Fruit fly (Drosophila melanogaster) whole organism, embryonic: ENCODE data around the gene CG1998.

ENCODE experiments used
- Adf1 ChIP-seq: fragments of 200-800 bp; sonication (Bioruptor generic); IDR thresholded peaks from 2 replicates; pipeline ENCODE4 v1.3.6; 2022; ENCODE audit warnings: missing biosample characterization, missing genetic modification characterization
- B-H2 ChIP-seq: fragments of 200-800 bp; sonication (Bioruptor generic); optimal IDR thresholded peaks from 2 replicates; lab custom pipeline; 2018; ENCODE audit warnings: missing biosample characterization, mild to moderate bottlenecking, missing genetic modification characterization
- CG1024 ChIP-seq: fragments of 200-800 bp; sonication (Bioruptor generic); IDR thresholded peaks from 2 replicates; pipeline ENCODE4 v1.3.6; 2022; ENCODE audit warnings: missing biosample characterization, missing genetic modification characterization
- CG10274 ChIP-seq: fragments of 200-800 bp; sonication (Bioruptor generic); optimal IDR thresholded peaks from 3 replicates; lab custom pipeline; 2017; ENCODE audit warnings: missing biosample characterization, mild to moderate bottlenecking, missing genetic modification characterization
- CG11247 ChIP-seq: fragments of 200-800 bp; sonication (Bioruptor generic); IDR thresholded peaks from 2 replicates; pipeline ENCODE4 v1.3.6; 2022; ENCODE audit warnings: missing biosample characterization, missing genetic modification characterization
- CG11398 ChIP-seq: fragments of 200-800 bp; sonication (Bioruptor generic); optimal IDR thresholded peaks from 2 replicates; lab custom pipeline; 2016; ENCODE audit warnings: missing biosample characterization, missing genetic modification characterization
- CG12155 ChIP-seq: fragments of 200-800 bp; sonication (Bioruptor generic); optimal IDR thresholded peaks from 3 replicates; lab custom pipeline; 2016; ENCODE audit warnings: missing biosample characterization, missing genetic modification characterization
- CG12744 ChIP-seq: fragments of 200-800 bp; sonication (Bioruptor generic); optimal IDR thresholded peaks from 2 replicates; lab custom pipeline; 2016; ENCODE audit warnings: missing biosample characterization, missing genetic modification characterization
- CG16813 ChIP-seq: fragments of 200-800 bp; sonication (Bioruptor generic); IDR thresholded peaks from 3 replicates; pipeline ENCODE4 v1.3.6; 2022; ENCODE audit warnings: missing biosample characterization, missing genetic modification characterization; ENCODE audit not compliant: partially characterized antibody
- CG16863 ChIP-seq: fragments of 200-800 bp; sonication (Bioruptor generic); optimal IDR thresholded peaks from 3 replicates; lab custom pipeline; 2016; ENCODE audit warnings: missing biosample characterization, missing genetic modification characterization
- CG17385 ChIP-seq: fragments of 200-800 bp; sonication (Bioruptor generic); optimal IDR thresholded peaks from 3 replicates; lab custom pipeline; 2018; ENCODE audit warnings: missing biosample characterization, mild to moderate bottlenecking, missing genetic modification characterization
- CG18011 ChIP-seq: fragments of 200-800 bp; sonication (Bioruptor generic); optimal IDR thresholded peaks from 2 replicates; lab custom pipeline; 2017; ENCODE audit warnings: missing biosample characterization, missing genetic modification characterization, mild to moderate bottlenecking, moderate library complexity, missing genotype
- CG3163 ChIP-seq: fragments of 200-800 bp; sonication (Bioruptor generic); optimal IDR thresholded peaks from 3 replicates; lab custom pipeline; 2016; ENCODE audit warnings: missing biosample characterization, missing genetic modification characterization
- CG4854 ChIP-seq: fragments of 200-800 bp; sonication (Bioruptor generic); optimal IDR thresholded peaks from 2 replicates; lab custom pipeline; 2016; ENCODE audit warnings: missing biosample characterization, missing genetic modification characterization, inconsistent platforms
- CG7357 ChIP-seq: fragments of 200-800 bp; sonication (Bioruptor generic); IDR thresholded peaks from 3 replicates; pipeline ENCODE4 v1.3.6; 2022; ENCODE audit warnings: missing biosample characterization, missing genetic modification characterization
- CG7839 ChIP-seq: fragments of 200-800 bp; sonication (Bioruptor generic); optimal IDR thresholded peaks from 3 replicates; lab custom pipeline; 2018; ENCODE audit warnings: missing biosample characterization, mild to moderate bottlenecking, missing genetic modification characterization, moderate library complexity
- CHES-1-like ChIP-seq: fragments of 200-800 bp; sonication (Bioruptor generic); optimal IDR thresholded peaks from 2 replicates; lab custom pipeline; 2016; ENCODE audit warnings: missing biosample characterization, missing genetic modification characterization
- Chrac-16 ChIP-seq: fragments of 200-800 bp; sonication (Bioruptor generic); optimal IDR thresholded peaks from 3 replicates; lab custom pipeline; 2016; ENCODE audit warnings: missing biosample characterization, missing genetic modification characterization
- CrebB ChIP-seq: fragments of 200-800 bp; sonication (Bioruptor generic); optimal IDR thresholded peaks from 3 replicates; lab custom pipeline; 2018; ENCODE audit warnings: missing biosample characterization, mild to moderate bottlenecking, missing genetic modification characterization
- Fer1 ChIP-seq: fragments of 200-800 bp; sonication (Bioruptor generic); optimal IDR thresholded peaks from 2 replicates; lab custom pipeline; 2017; ENCODE audit warnings: missing biosample characterization, mild to moderate bottlenecking, missing genetic modification characterization
- H2.0 ChIP-seq: fragments of 200-800 bp; sonication (Bioruptor generic); IDR thresholded peaks from 2 replicates; pipeline ENCODE4 v1.3.6; 2022; ENCODE audit warnings: missing biosample characterization, missing genetic modification characterization
- HLHmδ ChIP-seq: fragments of 200-800 bp; sonication (Bioruptor generic); optimal IDR thresholded peaks from 2 replicates; lab custom pipeline; 2018; ENCODE audit warnings: missing biosample characterization, mild to moderate bottlenecking, missing genetic modification characterization, moderate library complexity
- Hand ChIP-seq: fragments of 200-800 bp; sonication (Bioruptor generic); optimal IDR thresholded peaks from 2 replicates; lab custom pipeline; 2017; ENCODE audit warnings: mild to moderate bottlenecking, missing biosample characterization, missing genetic modification reagents, missing genetic modification characterization
- Hr3 ChIP-seq: fragments of 200-800 bp; sonication (Bioruptor generic); optimal IDR thresholded peaks from 3 replicates; lab custom pipeline; 2016; ENCODE audit warnings: missing biosample characterization, missing genetic modification characterization
- NC2α ChIP-seq: fragments of 200-800 bp; sonication (Bioruptor generic); optimal IDR thresholded peaks from 2 replicates; lab custom pipeline; 2016; ENCODE audit warnings: missing biosample characterization, missing genetic modification characterization
- Opbp ChIP-seq: fragments of 200-800 bp; sonication (Bioruptor generic); IDR thresholded peaks from 3 replicates; pipeline ENCODE4 v1.3.6; 2022; ENCODE audit warnings: missing biosample characterization, missing genetic modification characterization; ENCODE audit not compliant: partially characterized antibody
- Pdp1 ChIP-seq, 2 experiments: fragments of 200-800 bp; sonication (Bioruptor generic); optimal IDR thresholded peaks; 3 replicates each; lab custom pipeline; 2016; ENCODE audit warnings: missing biosample characterization in 2 of 2, missing genetic modification characterization in 2 of 2, mild to moderate bottlenecking in 1 of 2, moderate library complexity in 1 of 2
- Ravus ChIP-seq: fragments of 200-800 bp; sonication (Bioruptor generic); IDR thresholded peaks from 2 replicates; pipeline ENCODE4 v1.3.6; 2022; ENCODE audit warnings: missing biosample characterization, missing genetic modification characterization
- Scr ChIP-seq: fragments of 200-800 bp; sonication (Bioruptor generic); IDR thresholded peaks from 2 replicates; pipeline ENCODE4 v1.3.6; 2022; ENCODE audit warnings: missing biosample characterization, missing genetic modification characterization; ENCODE audit not compliant: partially characterized antibody
- Sox100B ChIP-seq: fragments of 200-800 bp; sonication (Bioruptor generic); optimal IDR thresholded peaks from 3 replicates; lab custom pipeline; 2018; ENCODE audit warnings: missing biosample characterization, mild to moderate bottlenecking, missing genetic modification characterization
- Stat92E ChIP-seq, 3 experiments: fragments of >200 bp in 2 of 3; fragments of 200-800 bp in 1 of 3; sonication (Bioruptor generic) in 1 of 3; optimal IDR thresholded peaks; 2 replicates each; lab custom pipeline; 2017 to 2019; ENCODE audit warnings: missing biosample characterization in 3 of 3, missing genetic modification characterization in 3 of 3, mild to moderate bottlenecking in 1 of 3, moderate library complexity in 1 of 3
- YL-1 ChIP-seq: fragments of 200-800 bp; sonication (Bioruptor generic); optimal IDR thresholded peaks from 3 replicates; lab custom pipeline; 2017; ENCODE audit warnings: missing biosample characterization, mild to moderate bottlenecking, missing genetic modification characterization
- al ChIP-seq: fragments of 200-800 bp; sonication (Bioruptor generic); IDR thresholded peaks from 2 replicates; pipeline ENCODE4 v1.3.6; 2022; ENCODE audit warnings: missing biosample characterization, missing genetic modification characterization
- ap ChIP-seq: fragments of 200-800 bp; sonication (Bioruptor generic); IDR thresholded peaks from 2 replicates; pipeline ENCODE4 v1.3.6; 2022; ENCODE audit warnings: missing biosample characterization, missing genetic modification characterization
- cad ChIP-seq: fragments of >200 bp; optimal IDR thresholded peaks from 2 replicates; lab custom pipeline; 2017; ENCODE audit warnings: missing biosample characterization, missing genetic modification characterization
- chif ChIP-seq, 2 experiments: fragments of 200-800 bp; sonication (Bioruptor generic); optimal IDR thresholded peaks; 3 replicates each; lab custom pipeline; 2016; ENCODE audit warnings: missing biosample characterization in 2 of 2, missing genetic modification characterization in 2 of 2
- crp ChIP-seq, 2 experiments: fragments of 200-800 bp; sonication (Bioruptor generic); optimal IDR thresholded peaks; 2 replicates in 1 of 2; 3 replicates in 1 of 2; lab custom pipeline; 2017; ENCODE audit warnings: missing biosample characterization in 2 of 2, missing genetic modification characterization in 2 of 2, mild to moderate bottlenecking in 1 of 2, moderate library complexity in 1 of 2
- da ChIP-seq: fragments of 200-800 bp; sonication (Bioruptor generic); optimal IDR thresholded peaks from 2 replicates; lab custom pipeline; 2016; ENCODE audit warnings: missing biosample characterization, missing genetic modification characterization
- ham ChIP-seq: fragments of 200-800 bp; sonication (Bioruptor generic); IDR thresholded peaks from 2 replicates; pipeline ENCODE4 v1.3.6; 2022; ENCODE audit warnings: missing biosample characterization, missing genetic modification characterization
- pan ChIP-seq, 4 experiments: fragments of >200 bp in 3 of 4; fragments of 200-800 bp in 1 of 4; sonication (Bioruptor generic) in 1 of 4; optimal IDR thresholded peaks in 3 of 4; IDR thresholded peaks in 1 of 4; 2 replicates each; pipeline versions ENCODE4 v1.3.6 to Lab custom; 2017 to 2022; ENCODE audit warnings: missing biosample characterization in 2 of 4, missing genetic modification characterization in 2 of 4, mixed read lengths in 1 of 4
- pho ChIP-seq: fragments of 200-800 bp; sonication (Bioruptor generic); optimal IDR thresholded peaks from 2 replicates; lab custom pipeline; 2016; ENCODE audit warnings: missing biosample characterization, missing genetic modification characterization
- sens-2 ChIP-seq: fragments of 200-800 bp; sonication (Bioruptor generic); IDR thresholded peaks from 2 replicates; pipeline ENCODE4 v1.3.6; 2022; ENCODE audit warnings: missing biosample characterization, missing genetic modification characterization
- seq ChIP-seq: fragments of 200-800 bp; sonication (Bioruptor generic); IDR thresholded peaks from 2 replicates; pipeline ENCODE4 v1.3.6; 2022; ENCODE audit warnings: missing biosample characterization, missing genetic modification characterization
- sr ChIP-seq: fragments of 200-800 bp; sonication (Bioruptor generic); IDR thresholded peaks from 3 replicates; pipeline ENCODE4 v1.3.6; 2022; ENCODE audit warnings: missing biosample characterization, missing genetic modification characterization
- tgo ChIP-seq: fragments of 200-800 bp; sonication (Bioruptor generic); IDR thresholded peaks from 3 replicates; pipeline ENCODE4 v1.3.6; 2022; ENCODE audit warnings: missing biosample characterization, missing genetic modification characterization
- vfl ChIP-seq: fragments of 200-800 bp; sonication (Bioruptor generic); optimal IDR thresholded peaks from 2 replicates; lab custom pipeline; 2016; ENCODE audit warnings: missing biosample characterization, missing genetic modification characterization
- wor ChIP-seq: fragments of 200-800 bp; sonication (Bioruptor generic); IDR thresholded peaks from 2 replicates; pipeline ENCODE4 v1.3.6; 2022; ENCODE audit warnings: missing biosample characterization, missing genetic modification characterization
- zen ChIP-seq: fragments of 200-800 bp; sonication (Bioruptor generic); optimal IDR thresholded peaks from 3 replicates; lab custom pipeline; 2018; ENCODE audit warnings: missing biosample characterization, mild to moderate bottlenecking, missing genetic modification characterization, moderate library complexity

The CG1998 gene

DNA sequence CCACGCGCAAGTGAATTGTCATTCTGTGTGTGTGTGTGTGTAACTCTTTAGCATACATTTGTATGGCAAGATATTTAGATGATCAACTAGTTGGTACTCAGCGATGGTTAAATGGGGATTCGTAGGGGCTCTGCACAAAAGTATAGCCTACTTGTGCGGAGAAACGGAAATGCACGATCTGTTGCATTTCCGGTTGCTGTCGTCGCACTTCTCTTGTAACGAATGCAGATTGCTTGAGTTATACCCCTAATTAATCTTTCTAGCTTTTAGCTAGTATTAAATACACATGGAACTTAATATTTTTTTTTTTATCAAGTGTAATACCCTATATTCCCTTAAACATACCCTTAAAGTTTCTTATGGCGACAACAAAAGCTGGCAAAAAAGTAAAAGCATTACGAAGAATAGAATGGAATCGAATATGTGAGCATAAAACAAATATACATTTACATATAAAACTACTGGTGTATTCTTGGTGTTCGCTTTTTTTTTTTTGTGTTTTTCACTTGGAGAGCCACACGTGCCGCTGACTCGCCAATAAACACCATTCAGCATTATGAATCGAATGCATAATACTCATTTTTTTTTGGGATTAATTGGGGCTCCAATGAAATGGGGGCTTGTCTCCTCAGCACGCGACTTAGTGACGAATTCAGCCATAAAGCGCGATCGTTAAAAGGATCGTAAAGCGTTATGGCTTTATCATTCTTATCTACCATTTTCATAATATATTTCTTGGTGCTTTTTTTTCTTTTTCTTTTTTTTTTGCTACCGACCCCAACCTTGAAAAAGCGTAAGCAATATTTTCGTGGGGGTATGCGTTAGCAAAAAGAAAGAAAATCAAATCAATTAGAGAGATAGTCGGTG is 21.5 kb downstream of the CG1998 start (continued):
- TF ChIP-seq Hand (peak; percentile 13), sens-2 (GFP tag; lab: Robert Waterston, UW) (no peak), pho (GFP tag; lab: Kevin White, UChicago) (peak; percentile 77), CG12155 (peak; percentile 66), CG16863 (GFP tag; lab: Kevin White, UChicago) (no peak), NC2α (GFP tag; lab: Kevin White, UChicago) (no peak), Scr (GFP tag; lab: Robert Waterston, UW) (no peak), CrebB (tag; lab: Kevin White, UChicago) (no peak), YL-1 (no peak), CHES-1-like (GFP tag; lab: Kevin White, UChicago) (peak; percentile 61), Adf1 (no peak), CG11247 (GFP tag; lab: Robert Waterston, UW) (0 out of 2 replicates have a peak, but pooled peaks have one; percentile 20), CG3163 (GFP tag; lab: Kevin White, UChicago) (peak; percentile 39), CG18011 (GFP tag; lab: Kevin White, UChicago) (no peak), chif (GFP tag; optimal IDR thresholded peaks at IDR 0.05; lab: Kevin White, UChicago) (no peak), CG16813 (GFP tag; lab: Robert Waterston, UW) (no peak), zen (no peak), Chrac-16 (GFP tag; lab: Kevin White, UChicago) (peak; percentile 36), Ravus (GFP tag; lab: Robert Waterston, UW) (peak; percentile 19), ham (0 out of 2 replicates have a peak, but pooled peaks have one; percentile 42), crp (GFP tag; optimal IDR thresholded peaks at IDR 0.05; lab: Kevin White, UChicago) (no peak), HLHmδ (GFP tag; lab: Kevin White, UChicago) (no peak), vfl (GFP tag; lab: Kevin White, UChicago) (peak; percentile 51), CG12744 (GFP tag; lab: Kevin White, UChicago) (peak; percentile 40), tgo (GFP tag; lab: Robert Waterston, UW) (peak; percentile 15; the same call in 1 of the 3 replicates), H2.0 (GFP tag; lab: Robert Waterston, UW) (no peak), Stat92E (GFP tag; optimal IDR thresholded peaks at IDR 0.05; lab: Kevin White, UChicago) (no peak), pan (optimal IDR thresholded peaks at IDR 0.05; lab: Kevin White, UChicago) (no peak), pan (GFP tag; optimal IDR thresholded peaks at IDR 0.05 in 1 of 2, IDR thresholded peaks at IDR 0.05 in 1 of 2) (peak in 1 of 2 experiments; percentile 38), da (GFP tag; lab: Kevin White, UChicago) (no peak), CG7357 (no peak), Opbp (GFP tag; lab: Robert Waterston, UW) (no peak), seq (no peak), Sox100B (GFP tag; lab: Kevin White, UChicago) (no peak), CG11398 (GFP tag; lab: Kevin White, UChicago) (no peak), CG7839 (tag; lab: Kevin White, UChicago) (peak; percentile 61), CG4854 (GFP tag; lab: Kevin White, UChicago) (no peak), CG17385 (GFP tag; lab: Kevin White, UChicago) (peak; percentile 26), sr (no peak), wor (GFP tag; lab: Robert Waterston, UW) (no peak), Pdp1 (GFP tag; optimal IDR thresholded peaks at IDR 0.05; lab: Kevin White, UChicago) (peak in 1 of 2 experiments; percentile 55), Hr3 (GFP tag; lab: Kevin White, UChicago) (peak; percentile 12), CG1024 (GFP tag; lab: Robert Waterston, UW) (no peak), cad (GFP tag; lab: Kevin White, UChicago) (no peak), al (GFP tag; lab: Robert Waterston, UW) (peak; percentile 73), B-H2 (GFP tag; lab: Kevin White, UChicago) (no peak), CG10274 (peak; percentile 54), ap (no peak), Fer1 (GFP tag; lab: Kevin White, UChicago) (peak; percentile 11)
